Worm (Caenorhabditis elegans): ENCODE measurements around the gene col-34.

col-34 gene

DNA sequence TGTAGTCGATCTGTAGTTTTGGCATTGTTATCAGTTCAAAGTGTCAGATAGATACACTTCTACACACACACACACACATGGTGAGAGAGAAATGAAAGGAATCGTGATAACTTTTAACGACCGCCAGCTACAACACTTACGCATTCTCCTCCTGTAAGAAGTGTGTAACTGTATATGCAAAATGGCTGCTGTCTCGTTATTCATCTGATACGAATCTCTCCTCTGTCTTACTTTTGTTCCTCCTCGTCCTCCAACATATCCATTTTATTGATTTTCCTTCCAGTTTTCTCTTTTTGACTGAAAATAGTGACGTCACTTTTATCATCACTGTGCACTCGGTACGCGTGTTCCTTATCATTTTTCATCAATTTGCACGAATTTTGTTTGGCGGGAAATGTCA, 31.7 kb downstream of the col-34 start:
- TF ChIP-seq dmd-4 (tag; optimal IDR thresholded peaks at IDR 0.05), result no peak
- TF ChIP-seq fos-1 (tag; optimal IDR thresholded peaks at IDR 0.05), result peak; percentile 64
- no peak for TF ChIP-seq skn-1 (tag; optimal IDR thresholded peaks at IDR 0.05)
- no peak for TF ChIP-seq lin-39 (tag; optimal IDR thresholded peaks at IDR 0.05)
- TF ChIP-seq egl-27 (tag; optimal IDR thresholded peaks at IDR 0.05), result no peak
- no peak for TF ChIP-seq nhr-77 (tag; optimal IDR thresholded peaks at IDR 0.05)
- no peak for TF ChIP-seq ztf-1 (GFP tag; conservative IDR thresholded peaks at IDR 0.05)
- peak; percentile 1 for TF ChIP-seq ama-1 (optimal IDR thresholded peaks at IDR 0.05)
- no peak for TF ChIP-seq nhr-25 (tag; optimal IDR thresholded peaks at IDR 0.05)
- no peak for TF ChIP-seq alr-1 (tag; optimal IDR thresholded peaks at IDR 0.05)
- TF ChIP-seq elt-1 (tag; optimal IDR thresholded peaks at IDR 0.05), result no peak
- no peak for TF ChIP-seq nhr-21 (tag; optimal IDR thresholded peaks at IDR 0.05)
- TF ChIP-seq lin-13 (GFP tag; optimal IDR thresholded peaks at IDR 0.05), result no peak
- no peak for TF ChIP-seq peb-1 (tag; optimal IDR thresholded peaks at IDR 0.05)
- TF ChIP-seq C34F6.9 (tag; optimal IDR thresholded peaks at IDR 0.05), result no peak
- no peak for TF ChIP-seq nhr-11 (tag; optimal IDR thresholded peaks at IDR 0.05)
- no peak for TF ChIP-seq ZK546.5 (tag; optimal IDR thresholded peaks at IDR 0.05)
- TF ChIP-seq ztf-11 (tag; optimal IDR thresholded peaks at IDR 0.05), result no peak
- no peak for TF ChIP-seq nhr-23 (tag; optimal IDR thresholded peaks at IDR 0.05)
- no peak for TF ChIP-seq blmp-1 (tag; optimal IDR thresholded peaks at IDR 0.05; ENCODE audit: insufficient read depth)
- TF ChIP-seq crh-2 (tag; optimal IDR thresholded peaks at IDR 0.05), result no peak
- peak; percentile 45 for TF ChIP-seq sma-9 (GFP tag; optimal IDR thresholded peaks at IDR 0.05)
- TF ChIP-seq sma-9 (tag; optimal IDR thresholded peaks at IDR 0.05), result no peak

DNA sequence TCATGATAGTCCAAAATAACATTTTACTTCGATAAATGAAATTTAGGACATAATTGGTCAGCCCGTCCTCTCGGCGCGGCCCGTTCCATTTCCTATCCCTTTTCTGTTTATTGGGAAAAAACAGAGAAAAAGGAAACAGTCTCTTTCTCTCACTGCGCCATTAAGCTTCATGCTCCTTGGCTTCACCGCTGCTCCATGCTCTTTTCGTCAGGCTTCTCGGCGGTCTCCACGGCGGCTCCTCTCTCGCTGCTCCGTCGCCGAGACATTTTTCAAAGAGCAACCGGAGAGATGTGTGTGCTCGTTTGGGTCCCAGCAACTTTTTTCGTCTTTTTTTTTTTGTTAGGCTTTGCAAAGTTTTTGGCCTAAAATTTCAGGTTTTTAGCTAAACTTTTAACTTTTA, 33.5 kb downstream of the col-34 start:
- peak; percentile 29 for TF ChIP-seq zag-1 (tag; optimal IDR thresholded peaks at IDR 0.05)
- TF ChIP-seq sma-9 (GFP tag; optimal IDR thresholded peaks at IDR 0.05), result peak; percentile 36
- TF ChIP-seq sma-9 (tag; optimal IDR thresholded peaks at IDR 0.05), result no peak
- no peak for TF ChIP-seq nhr-23 (tag; optimal IDR thresholded peaks at IDR 0.05)
- TF ChIP-seq unc-62 (GFP tag; optimal IDR thresholded peaks at IDR 0.05), result no peak
- TF ChIP-seq snpc-4 (tag; optimal IDR thresholded peaks at IDR 0.05), result no peak
- peak; percentile 56 to 67 for TF ChIP-seq mdl-1 (tag; optimal IDR thresholded peaks at IDR 0.05)
- TF ChIP-seq R02D3.7 (tag; optimal IDR thresholded peaks at IDR 0.05), result no peak
- TF ChIP-seq C34F6.9 (tag; optimal IDR thresholded peaks at IDR 0.05), result peak; percentile 40
- no peak for TF ChIP-seq sem-4 (tag; optimal IDR thresholded peaks at IDR 0.05)

- TF ChIP-seq unc-39 (tag; optimal IDR thresholded peaks at IDR 0.05) (no peak), mbf-1 (tag; optimal IDR thresholded peaks at IDR 0.05) (no peak), nhr-11 (tag; optimal IDR thresholded peaks at IDR 0.05) (no peak), mdl-1 (tag; optimal IDR thresholded peaks at IDR 0.05) (no peak), nhr-237 (tag; optimal IDR thresholded peaks at IDR 0.05) (no peak), nhr-23 (tag; optimal IDR thresholded peaks at IDR 0.05) (no peak), gmeb-1 (tag; optimal IDR thresholded peaks at IDR 0.05) (no peak), nhr-10 (tag; optimal IDR thresholded peaks at IDR 0.05) (no peak), nhr-12 (tag; optimal IDR thresholded peaks at IDR 0.05) (no peak), ceh-16 (tag; optimal IDR thresholded peaks at IDR 0.05) (no peak), unc-62 (GFP tag; optimal IDR thresholded peaks at IDR 0.05) (no peak), Y55F3AM.14 (GFP tag; optimal IDR thresholded peaks at IDR 0.05) (no peak)
Observed at ce11 chrIV:4209084-4209483, 35.3 kb downstream of the col-34 start.

- TF ChIP-seq Y55F3AM.14 (GFP tag; optimal IDR thresholded peaks at IDR 0.05), result no peak
- TF ChIP-seq nhr-129 (tag; optimal IDR thresholded peaks at IDR 0.05), result no peak
- no peak for TF ChIP-seq sma-9 (GFP tag; optimal IDR thresholded peaks at IDR 0.05)
- no peak for TF ChIP-seq sma-9 (tag; optimal IDR thresholded peaks at IDR 0.05)
- no peak for TF ChIP-seq ZK546.5 (tag; optimal IDR thresholded peaks at IDR 0.05)
- TF ChIP-seq ztf-1 (GFP tag; conservative IDR thresholded peaks at IDR 0.05), result no peak
- TF ChIP-seq sma-3 (GFP tag; optimal IDR thresholded peaks at IDR 0.05), result no peak
- TF ChIP-seq mab-5 (tag; optimal IDR thresholded peaks at IDR 0.05), result no peak
Observed at ce11 chrIV:4207088-4207487, 37.3 kb downstream of the col-34 start, which contains the start of gene osgn-1. TSS of gene osgn-1 (plus strand) at chrIV:4207388.

Data from whole organism, L2 larva.